Worm (Caenorhabditis elegans) whole organism, mixed stage, embryonic: Measurements from ENCODE around the gene str-102.

Experiments
- ces-1 ChIP-seq: fragments of 150-350 bp; optimal IDR thresholded peaks from 2 replicates; lab custom pipeline; 2014; ENCODE audit warnings: missing biosample characterization, missing genetic modification reagents, missing genetic modification characterization
- elt-3 ChIP-seq: fragments of 150-350 bp; optimal IDR thresholded peaks from 2 replicates; lab custom pipeline; 2014; ENCODE audit warnings: missing biosample characterization, missing genetic modification characterization
- hlh-1 ChIP-seq: fragments of 150-350 bp; optimal IDR thresholded peaks from 2 replicates; lab custom pipeline; 2014; ENCODE audit warnings: missing biosample characterization, missing genetic modification reagents, missing genetic modification characterization
- lin-13 ChIP-seq: fragments of 150-350 bp; optimal IDR thresholded peaks from 2 replicates; lab custom pipeline; 2014; ENCODE audit warnings: missing biosample characterization, missing genetic modification characterization
- lsy-2 ChIP-seq: fragments of 150-350 bp; optimal IDR thresholded peaks from 2 replicates; lab custom pipeline; 2014; ENCODE audit warnings: missing biosample characterization, missing genetic modification characterization
- mab-5 ChIP-seq: fragments of 150-350 bp; optimal IDR thresholded peaks from 2 replicates; lab custom pipeline; 2014; ENCODE audit warnings: missing biosample characterization, missing genetic modification characterization
- mls-2 ChIP-seq: sonication (generic microtip); optimal IDR thresholded peaks from 2 replicates; lab custom pipeline; 2016; ENCODE audit warnings: mild to moderate bottlenecking, missing genetic modification characterization, moderate library complexity, missing compliant biosample characterization
- nhr-237 ChIP-seq: fragments of 150-350 bp; optimal IDR thresholded peaks from 2 replicates; lab custom pipeline; 2014; ENCODE audit warnings: missing biosample characterization, missing genetic modification characterization
- nhr-28 ChIP-seq: fragments of 150-350 bp; optimal IDR thresholded peaks from 2 replicates; lab custom pipeline; 2014; ENCODE audit warnings: missing biosample characterization, missing genetic modification characterization
- nhr-76 ChIP-seq: sonication (generic microtip); optimal IDR thresholded peaks from 2 replicates; lab custom pipeline; 2017; ENCODE audit warnings: missing biosample characterization, missing genetic modification characterization
- sem-2 ChIP-seq: fragments of 200-800 bp; sonication (Bioruptor generic); optimal IDR thresholded peaks from 2 replicates; lab custom pipeline; 2018; ENCODE audit warnings: mild to moderate bottlenecking, missing genetic modification characterization, missing compliant biosample characterization
- snpc-4 ChIP-seq: fragments of 150-350 bp; optimal IDR thresholded peaks from 2 replicates; lab custom pipeline; 2014; ENCODE audit warnings: missing biosample characterization, missing genetic modification characterization
- unc-62 ChIP-seq: fragments of 150-350 bp; optimal IDR thresholded peaks from 2 replicates; lab custom pipeline; 2014; ENCODE audit warnings: missing biosample characterization, missing genetic modification reagents, missing genetic modification characterization

DNA sequence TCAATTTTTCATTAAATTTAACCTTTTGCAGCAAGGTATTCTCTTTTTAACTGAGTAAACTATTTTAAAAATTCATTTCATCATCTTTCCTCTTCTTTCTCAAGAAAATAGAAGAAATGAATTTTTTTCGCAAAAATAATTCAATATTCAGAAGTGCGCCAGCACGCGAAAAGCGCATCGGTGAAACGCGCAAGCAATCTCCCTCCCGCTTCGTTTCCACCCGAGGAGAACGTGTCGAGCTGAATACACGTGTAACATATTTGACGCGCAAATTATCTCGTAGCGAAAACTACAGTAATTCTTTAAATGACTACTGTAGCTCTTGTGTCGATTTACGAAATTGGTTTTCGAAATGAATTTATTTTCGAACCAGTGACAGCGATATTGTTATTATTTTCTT lies 7.2 kb downstream of the str-102 start:
- TF ChIP-seq hlh-1 (tag; lab: Kevin White, UChicago) = no peak
- no peak for TF ChIP-seq nhr-28 (tag; lab: Kevin White, UChicago)
- no peak for TF ChIP-seq nhr-237
- TF ChIP-seq lin-13 (tag; lab: Kevin White, UChicago) = no peak
- no peak for TF ChIP-seq nhr-76 (tag; lab: Kevin White, UChicago)
- TF ChIP-seq elt-3 (tag; lab: Kevin White, UChicago) = no peak
- TF ChIP-seq sem-2 = no peak
- no peak for TF ChIP-seq snpc-4
- no peak for TF ChIP-seq unc-62 (GFP tag; lab: Kevin White, UChicago)
- TF ChIP-seq mab-5 (tag; lab: Kevin White, UChicago) = no peak
- TF ChIP-seq mls-2 (tag; lab: Kevin White, UChicago) = no peak
- no peak for TF ChIP-seq ces-1 (GFP tag; lab: Kevin White, UChicago)
- TF ChIP-seq lsy-2 (tag; lab: Kevin White, UChicago) = no peak
